Worm (Caenorhabditis elegans): Measurements from ENCODE around the gene W07G4.5.

Gene W07G4.5

ce11 chrV:13061836-13062235 is 14.1 kb downstream of the W07G4.5 start, which contains the start of gene F42E8.1:
TSS of gene F42E8.1 (plus strand) at chrV:13062136.
- TF ChIP-seq unc-62 (GFP tag; optimal IDR thresholded peaks at IDR 0.05), result no peak

- no peak for TF ChIP-seq unc-62 (GFP tag; optimal IDR thresholded peaks at IDR 0.05)
Measured at ce11 chrV:13063402-13063801, 15.6 kb downstream of the W07G4.5 start.

- TF ChIP-seq unc-62 (GFP tag; optimal IDR thresholded peaks at IDR 0.05), result no peak
Measured at ce11 chrV:13064164-13064563, 16.4 kb downstream of the W07G4.5 start.

ce11 chrV:13070278-13070677 is 22.5 kb downstream of the W07G4.5 start:
- no peak for TF ChIP-seq unc-62 (GFP tag; optimal IDR thresholded peaks at IDR 0.05)

DNA sequence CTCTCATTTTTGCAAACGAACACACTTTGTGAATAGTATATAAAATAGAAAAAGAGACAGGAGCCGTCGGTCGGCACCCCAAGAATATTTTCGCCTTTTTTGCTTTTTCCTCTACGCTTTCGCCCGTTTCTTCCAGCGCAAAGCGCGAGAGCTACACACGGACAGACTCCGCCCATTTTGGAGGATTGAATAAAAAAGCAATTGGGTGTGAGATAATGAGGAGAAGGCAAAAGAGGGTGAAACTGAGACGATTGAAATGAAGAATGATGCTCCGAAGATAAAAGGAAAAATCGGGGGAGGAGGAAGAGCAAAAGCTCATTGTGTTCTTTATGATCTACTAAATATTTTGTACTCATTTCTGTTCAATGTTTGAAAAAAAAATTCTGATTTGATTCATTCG is 23.3 kb downstream of the W07G4.5 start, which contains the start of gene C34B4.3:
Gene C34B4.3, minus strand, starts transcription at position 101 of the 400 bp plus-strand sequence.
- no peak for TF ChIP-seq unc-62 (GFP tag; optimal IDR thresholded peaks at IDR 0.05)

DNA sequence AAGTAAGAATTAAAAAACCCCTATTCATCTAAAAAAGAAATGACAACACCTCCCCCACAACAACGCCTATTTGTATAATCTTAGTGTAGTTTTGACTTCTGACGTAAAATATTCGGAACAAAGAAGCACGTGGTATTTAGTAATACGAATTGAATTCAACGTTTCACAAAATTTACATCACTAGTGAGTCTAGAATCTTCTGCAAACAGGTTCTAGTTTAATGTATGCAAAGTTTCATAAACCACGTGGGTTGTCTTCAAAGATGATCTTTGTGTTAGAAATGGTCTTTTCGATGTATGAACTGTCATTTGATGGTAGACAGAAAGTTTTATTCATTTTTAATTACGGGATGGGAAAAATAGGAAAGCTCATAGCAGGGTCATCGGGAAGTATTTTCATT is 25.4 kb downstream of the W07G4.5 start:
- no peak for TF ChIP-seq unc-62 (GFP tag; optimal IDR thresholded peaks at IDR 0.05)

- no peak for TF ChIP-seq unc-62 (GFP tag; optimal IDR thresholded peaks at IDR 0.05)
Measured at ce11 chrV:13074148-13074547, 26.4 kb downstream of the W07G4.5 start.

DNA sequence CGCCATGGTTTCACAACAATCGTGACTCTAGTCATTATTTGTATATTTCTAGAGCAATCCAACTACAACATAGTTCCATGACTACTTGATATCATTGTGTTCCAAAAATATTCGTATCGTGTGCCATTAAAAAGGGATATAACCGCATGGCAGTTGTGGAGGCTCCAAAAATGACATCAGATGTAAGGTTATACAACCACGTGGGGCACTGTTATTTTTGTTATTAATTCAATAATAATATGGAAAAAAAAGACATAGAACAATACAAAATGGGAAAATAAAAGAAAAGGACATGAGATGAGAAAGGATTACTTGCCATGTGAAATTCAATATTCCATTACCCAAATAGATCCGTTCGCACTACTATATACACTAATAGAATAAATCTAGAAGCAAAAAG is 27.7 kb downstream of the W07G4.5 start:
- TF ChIP-seq unc-62 (GFP tag; optimal IDR thresholded peaks at IDR 0.05), result no peak

ce11 chrV:13081197-13081747 is 33.5 kb downstream of the W07G4.5 start:
- no peak for TF ChIP-seq unc-62 (GFP tag; optimal IDR thresholded peaks at IDR 0.05)

DNA sequence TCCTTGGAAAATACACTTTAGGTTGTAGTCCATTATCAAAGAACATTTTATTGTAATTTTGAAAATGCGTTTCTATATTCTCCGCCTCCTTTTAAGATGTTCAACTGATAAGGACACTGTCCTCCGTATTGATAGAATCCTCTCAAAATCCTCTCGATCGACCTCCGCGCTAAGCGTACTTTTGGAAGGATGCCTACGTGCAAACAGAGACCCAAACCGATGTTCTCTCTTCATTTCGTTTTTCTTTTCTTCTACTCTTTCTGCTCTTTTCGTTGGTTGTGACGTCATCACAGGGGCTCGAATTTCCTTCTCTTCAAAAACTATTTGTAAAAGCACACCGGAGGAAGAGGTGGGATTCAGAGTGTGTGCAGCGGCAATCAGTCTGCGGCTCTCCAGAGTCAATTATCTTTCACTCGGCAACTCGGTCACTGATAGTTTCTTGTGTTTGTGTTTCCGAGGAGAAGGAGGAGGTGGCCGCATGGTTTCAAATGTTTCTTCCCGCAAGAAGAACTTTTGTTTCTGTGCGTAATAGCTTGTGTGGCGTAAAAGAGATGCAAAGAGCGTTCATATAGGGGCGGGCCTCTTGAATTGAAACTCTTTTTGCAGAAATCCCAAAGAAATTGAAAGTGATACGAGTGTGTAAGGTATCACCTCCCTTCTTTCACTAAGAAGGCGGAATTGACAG is 34.8 kb downstream of the W07G4.5 start, which contains the start of gene C34B4.2:
Gene C34B4.2, plus strand, starts transcription at position 614 of the 685 bp plus-strand sequence.
- TF ChIP-seq unc-62 (GFP tag; optimal IDR thresholded peaks at IDR 0.05), result no peak

ce11 chrV:13083751-13084672 is 36.2 kb downstream of the W07G4.5 start:
- TF ChIP-seq unc-62 (GFP tag; optimal IDR thresholded peaks at IDR 0.05), result no peak

ce11 chrV:13085227-13085640 is 37.5 kb downstream of the W07G4.5 start:
- no peak for TF ChIP-seq unc-62 (GFP tag; optimal IDR thresholded peaks at IDR 0.05)

- no peak for TF ChIP-seq unc-62 (GFP tag; optimal IDR thresholded peaks at IDR 0.05)
Measured at ce11 chrV:13085917-13086552, 38.3 kb downstream of the W07G4.5 start.

- TF ChIP-seq unc-62 (GFP tag; optimal IDR thresholded peaks at IDR 0.05), result no peak
Measured at ce11 chrV:13088485-13088884, 40.7 kb downstream of the W07G4.5 start.

DNA sequence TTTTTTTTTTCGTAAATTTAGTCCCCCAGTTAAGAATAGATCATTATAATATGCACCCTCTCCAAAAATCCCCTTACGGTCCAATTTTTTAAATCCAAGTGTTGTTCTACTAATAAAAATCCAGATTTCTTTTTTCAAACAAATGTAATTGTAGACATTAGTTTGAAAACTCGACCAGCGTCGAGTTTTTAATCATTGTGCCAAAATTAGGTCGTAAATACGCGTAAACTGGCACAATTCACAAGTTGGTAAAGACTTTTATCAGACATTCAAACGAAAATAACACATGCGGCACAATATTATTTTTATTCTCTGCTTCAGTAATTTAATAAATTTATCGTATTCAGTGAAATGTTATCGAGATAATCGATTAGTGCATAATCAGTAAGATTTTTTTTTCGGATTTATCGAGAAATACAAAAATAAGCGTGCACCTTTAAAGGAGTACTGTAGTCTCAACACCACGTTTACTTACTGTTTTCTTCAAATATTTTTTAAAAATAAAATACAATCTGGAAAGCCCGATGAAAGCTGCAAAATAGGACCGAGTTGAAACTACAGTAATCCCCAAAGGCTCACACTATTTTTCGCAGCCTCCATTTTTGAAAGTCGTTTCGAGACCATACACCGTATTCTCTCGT is 42.5 kb downstream of the W07G4.5 start, which contains the start of gene C34B4.4:
Gene C34B4.4, plus strand, starts transcription at position 276 of the 641 bp plus-strand sequence.
- TF ChIP-seq unc-62 (GFP tag; optimal IDR thresholded peaks at IDR 0.05), result no peak
